Fruit fly (Drosophila melanogaster) whole organism, prepupa: Measurements from ENCODE around the gene Alp11.

Experiments
- CG34406 ChIP-seq: fragments of 200-800 bp; sonication (Bioruptor generic); optimal IDR thresholded peaks from 3 replicates; lab custom pipeline; 2016; ENCODE audit warnings: missing biosample characterization, missing genetic modification characterization
- CG6163 ChIP-seq: fragments of 200-800 bp; sonication (Bioruptor generic); IDR thresholded peaks from 3 replicates; pipeline ENCODE4 v1.3.6; 2022; ENCODE audit warnings: missing biosample characterization, missing genetic modification characterization
- spab ChIP-seq: fragments of 200-800 bp; sonication (Bioruptor generic); optimal IDR thresholded peaks from 2 replicates; lab custom pipeline; 2017; ENCODE audit warnings: missing biosample characterization, mild to moderate bottlenecking, missing genetic modification characterization, missing genetic modification reagents

DNA sequence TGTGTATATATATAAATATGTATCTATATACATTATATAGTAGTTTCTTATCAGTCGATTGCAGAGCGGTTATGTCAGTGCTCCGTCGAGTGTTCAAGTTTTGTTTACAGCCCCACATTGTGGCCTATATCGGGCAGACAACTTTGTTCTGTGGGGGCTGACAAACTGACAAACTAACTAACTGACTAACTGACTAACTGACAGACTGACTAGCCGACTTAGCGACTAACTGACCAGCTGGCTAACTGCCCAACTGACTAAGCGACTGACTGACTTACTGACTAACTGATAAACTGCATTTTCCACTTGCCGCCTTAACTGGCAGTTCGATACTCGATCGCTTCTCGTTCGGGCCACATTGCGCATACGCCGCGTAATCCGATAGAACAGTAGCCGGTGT, 42.4 kb downstream of the Alp11 start:
- no peak for TF ChIP-seq spab (GFP tag; lab: Kevin White, UChicago)
- no peak for TF ChIP-seq CG34406 (GFP tag; lab: Kevin White, UChicago)
- TF ChIP-seq CG6163 (GFP tag; lab: Robert Waterston, UW) = no peak
